Worm (Caenorhabditis elegans) whole organism, L1 larva: ENCODE results near the gene fbxa-74.

ENCODE experiments used
- C04F5.9 ChIP-seq: sonication (generic microtip); optimal IDR thresholded peaks from 2 replicates; lab custom pipeline; 2016; ENCODE audit warnings: missing genetic modification characterization, missing compliant biosample characterization
- C16A3.4 ChIP-seq: fragments of 150-350 bp; optimal IDR thresholded peaks from 2 replicates; lab custom pipeline; 2014; ENCODE audit warnings: missing biosample characterization, missing genetic modification characterization
- F16B12.6 ChIP-seq: fragments of 150-350 bp; optimal IDR thresholded peaks from 2 replicates; lab custom pipeline; 2014; ENCODE audit warnings: missing biosample characterization, missing genetic modification characterization
- aha-1 ChIP-seq: fragments of 150-350 bp; optimal IDR thresholded peaks from 2 replicates; lab custom pipeline; 2014; ENCODE audit warnings: missing biosample characterization, missing genetic modification characterization
- alr-1 ChIP-seq: fragments of 200-800 bp; sonication (Bioruptor generic); optimal IDR thresholded peaks from 2 replicates; lab custom pipeline; 2018; ENCODE audit warnings: borderline replicate concordance, mild to moderate bottlenecking, missing genetic modification characterization, missing compliant biosample characterization
- blmp-1 ChIP-seq: fragments of 150-350 bp; optimal IDR thresholded peaks from 2 replicates; lab custom pipeline; 2014; ENCODE audit warnings: missing biosample characterization, missing genetic modification characterization
- ceh-63 ChIP-seq: fragments of 200-800 bp; sonication (Bioruptor generic); optimal IDR thresholded peaks from 2 replicates; lab custom pipeline; 2018; ENCODE audit warnings: mild to moderate bottlenecking, missing genetic modification characterization, missing compliant biosample characterization
- ceh-88 ChIP-seq: fragments of 200-800 bp; sonication (Bioruptor generic); IDR thresholded peaks from 2 replicates; pipeline ENCODE4 v1.3.6; 2022; ENCODE audit warnings: missing genetic modification characterization, missing compliant biosample characterization
- ceh-90 ChIP-seq: sonication (generic microtip); optimal IDR thresholded peaks from 2 replicates; lab custom pipeline; 2016; ENCODE audit warnings: missing genetic modification characterization, missing compliant biosample characterization
- dpl-1 ChIP-seq, 3 experiments: fragments of 150-350 bp in 2 of 3; sonication (generic microtip) in 1 of 3; optimal IDR thresholded peaks; 2 replicates each; lab custom pipeline; 2014 to 2017; ENCODE audit warnings: missing biosample characterization in 3 of 3, missing genetic modification characterization in 3 of 3, missing genetic modification reagents in 3 of 3
- efl-1 ChIP-seq, 4 experiments: fragments of 150-350 bp; optimal IDR thresholded peaks in 3 of 4; peaks in 1 of 4; 1 replicate in 1 of 4; 2 replicates in 3 of 4; lab custom pipeline; 2014; ENCODE audit warnings: missing biosample characterization in 2 of 4, missing genetic modification characterization in 2 of 4, missing genetic modification reagents in 2 of 4
- ets-5 ChIP-seq: fragments of 200-800 bp; sonication (Bioruptor generic); IDR thresholded peaks from 2 replicates; pipeline ENCODE4 v1.3.6; 2022; ENCODE audit warnings: missing genetic modification characterization, missing compliant biosample characterization
- fkh-4 ChIP-seq: sonication (generic microtip); optimal IDR thresholded peaks from 2 replicates; lab custom pipeline; 2016; ENCODE audit warnings: missing compliant biosample characterization, missing genetic modification characterization, borderline replicate concordance
- fkh-8 ChIP-seq: sonication (generic microtip); optimal IDR thresholded peaks from 2 replicates; lab custom pipeline; 2016; ENCODE audit warnings: mild to moderate bottlenecking, missing genetic modification characterization, missing compliant biosample characterization
- hpl-2 ChIP-seq: fragments of 150-350 bp; optimal IDR thresholded peaks from 2 replicates; lab custom pipeline; 2014; ENCODE audit warnings: missing biosample characterization, missing genetic modification reagents, missing genetic modification characterization
- irx-1 ChIP-seq: sonication (generic microtip); optimal IDR thresholded peaks from 2 replicates; lab custom pipeline; 2016; ENCODE audit warnings: missing genetic modification characterization, missing compliant biosample characterization
- jun-1 ChIP-seq: fragments of 150-350 bp; optimal IDR thresholded peaks from 2 replicates; lab custom pipeline; 2014; ENCODE audit warnings: missing biosample characterization, missing genetic modification reagents, missing genetic modification characterization
- lin-13 ChIP-seq: fragments of 150-350 bp; optimal IDR thresholded peaks from 2 replicates; lab custom pipeline; 2014; ENCODE audit warnings: missing biosample characterization, missing genetic modification reagents, missing genetic modification characterization
- lin-39 ChIP-seq: fragments of 150-350 bp; optimal IDR thresholded peaks from 2 replicates; lab custom pipeline; 2014; ENCODE audit warnings: missing biosample characterization, missing genetic modification reagents, missing genetic modification characterization
- mef-2 ChIP-seq: fragments of 150-350 bp; optimal IDR thresholded peaks from 2 replicates; lab custom pipeline; 2014; ENCODE audit warnings: missing biosample characterization, missing genetic modification characterization
- nhr-12 ChIP-seq: sonication (generic microtip); optimal IDR thresholded peaks from 2 replicates; lab custom pipeline; 2017; ENCODE audit warnings: missing biosample characterization, missing genetic modification characterization
- nhr-19 ChIP-seq: fragments of 200-800 bp; sonication (Bioruptor generic); conservative IDR thresholded peaks from 2 replicates; pipeline ENCODE4 v1.3.6; 2022; ENCODE audit warnings: missing genetic modification characterization, missing compliant biosample characterization
- nhr-237 ChIP-seq: fragments of 150-350 bp; optimal IDR thresholded peaks from 2 replicates; lab custom pipeline; 2014; ENCODE audit warnings: missing biosample characterization, missing genetic modification characterization
- nhr-28 ChIP-seq: fragments of 150-350 bp; optimal IDR thresholded peaks from 2 replicates; lab custom pipeline; 2014; ENCODE audit warnings: missing biosample characterization, missing genetic modification characterization
- nhr-77 ChIP-seq: fragments of 150-350 bp; optimal IDR thresholded peaks from 2 replicates; lab custom pipeline; 2014; ENCODE audit warnings: missing biosample characterization, missing genetic modification characterization
- nhr-84 ChIP-seq: sonication (generic microtip); optimal IDR thresholded peaks from 2 replicates; lab custom pipeline; 2017; ENCODE audit warnings: missing biosample characterization, missing genetic modification characterization
- nhr-90 ChIP-seq: sonication (generic microtip); optimal IDR thresholded peaks from 2 replicates; lab custom pipeline; 2016; ENCODE audit warnings: mild to moderate bottlenecking, missing genetic modification characterization, missing compliant biosample characterization; ENCODE audit not compliant: poor library complexity
- pag-3 ChIP-seq: sonication (generic microtip); optimal IDR thresholded peaks from 2 replicates; lab custom pipeline; 2017; ENCODE audit warnings: missing genetic modification characterization, mild to moderate bottlenecking, missing compliant biosample characterization, antibody characterized with exemption, borderline replicate concordance; ENCODE audit not compliant: insufficient read depth
- pax-3 ChIP-seq: fragments of 200-800 bp; sonication (Bioruptor generic); optimal IDR thresholded peaks from 2 replicates; lab custom pipeline; 2018; ENCODE audit warnings: mild to moderate bottlenecking, missing genetic modification characterization, moderate library complexity, missing compliant biosample characterization
- rnt-1 ChIP-seq: sonication (generic microtip); optimal IDR thresholded peaks from 2 replicates; lab custom pipeline; 2016; ENCODE audit warnings: mild to moderate bottlenecking, missing genetic modification characterization, moderate library complexity, missing compliant biosample characterization
- skn-1 ChIP-seq: fragments of 150-350 bp; optimal IDR thresholded peaks from 2 replicates; lab custom pipeline; 2014; ENCODE audit warnings: missing biosample characterization, missing genetic modification characterization
- snpc-4 ChIP-seq: fragments of 150-350 bp; optimal IDR thresholded peaks from 2 replicates; lab custom pipeline; 2014; ENCODE audit warnings: missing biosample characterization, missing genetic modification characterization
- sox-4 ChIP-seq: sonication (generic microtip); optimal IDR thresholded peaks from 2 replicates; lab custom pipeline; 2016; ENCODE audit warnings: missing genetic modification characterization, missing compliant biosample characterization
- sptf-1 ChIP-seq: fragments of 150-350 bp; optimal IDR thresholded peaks from 2 replicates; lab custom pipeline; 2014; ENCODE audit warnings: missing biosample characterization, missing genetic modification characterization
- sup-37 ChIP-seq: fragments of 200-800 bp; sonication (Bioruptor generic); optimal IDR thresholded peaks from 2 replicates; lab custom pipeline; 2018; ENCODE audit warnings: mild to moderate bottlenecking, missing genetic modification characterization, missing compliant biosample characterization
- swsn-7 ChIP-seq: sonication (generic microtip); optimal IDR thresholded peaks from 2 replicates; lab custom pipeline; 2016; ENCODE audit warnings: missing genetic modification characterization, missing compliant biosample characterization
- tbx-2 ChIP-seq: sonication (generic microtip); optimal IDR thresholded peaks from 2 replicates; lab custom pipeline; 2016; ENCODE audit warnings: missing genetic modification characterization, missing compliant biosample characterization
- tlp-1 ChIP-seq: fragments of 150-350 bp; optimal IDR thresholded peaks from 2 replicates; lab custom pipeline; 2014; ENCODE audit warnings: missing biosample characterization, missing genetic modification characterization
- unc-130 ChIP-seq: fragments of 150-350 bp; optimal IDR thresholded peaks from 2 replicates; lab custom pipeline; 2017; ENCODE audit warnings: missing biosample characterization, missing genetic modification characterization, inconsistent platforms
- unc-86 ChIP-seq: sonication (generic microtip); optimal IDR thresholded peaks from 2 replicates; lab custom pipeline; 2016; ENCODE audit warnings: missing genetic modification characterization, missing compliant biosample characterization
- xbp-1 ChIP-seq: sonication (generic microtip); optimal IDR thresholded peaks from 2 replicates; lab custom pipeline; 2016; ENCODE audit warnings: missing genetic modification characterization, missing compliant biosample characterization
- zag-1 ChIP-seq: fragments of 150-350 bp; optimal IDR thresholded peaks from 2 replicates; lab custom pipeline; 2014; ENCODE audit warnings: missing biosample characterization, missing genetic modification characterization
- ztf-11 ChIP-seq, 2 experiments: sonication (generic microtip); optimal IDR thresholded peaks; 2 replicates each; lab custom pipeline; 2016 to 2017; ENCODE audit warnings: missing genetic modification characterization in 2 of 2, missing biosample characterization in 1 of 2, missing compliant biosample characterization in 1 of 2

fbxa-74 gene

ce11 chrIII:1705331-1705730, 6.5 kb upstream of the fbxa-74 start (continued):
- TF ChIP-seq skn-1 (tag; lab: Kevin White, UChicago) (no peak), C04F5.9 (tag; lab: Kevin White, UChicago) (no peak), nhr-90 (tag; lab: Kevin White, UChicago) (no peak), aha-1 (no peak), mef-2 (tag; lab: Kevin White, UChicago) (no peak), unc-86 (tag; lab: Kevin White, UChicago) (no peak), dpl-1 (GFP tag; optimal IDR thresholded peaks at IDR 0.05; lab: Kevin White, UChicago) (peak in 2 of 3 experiments; percentile 34 to 45), nhr-77 (tag; lab: Kevin White, UChicago) (no peak), F16B12.6 (peak; percentile 84), lin-39 (tag; lab: Kevin White, UChicago) (no peak), sptf-1 (no peak), tlp-1 (no peak), irx-1 (tag; lab: Kevin White, UChicago) (no peak), nhr-28 (tag; lab: Kevin White, UChicago) (no peak), ceh-88 (GFP tag; lab: Robert Waterston, UW) (no peak), rnt-1 (tag; lab: Kevin White, UChicago) (peak; percentile 16), blmp-1 (tag; lab: Kevin White, UChicago) (no peak), sup-37 (GFP tag; lab: Kevin White, UChicago) (no peak), ztf-11 (tag; optimal IDR thresholded peaks at IDR 0.05; lab: Kevin White, UChicago) (no peak)
- TF ChIP-seq, all 84 proteins: peak for 9

DNA sequence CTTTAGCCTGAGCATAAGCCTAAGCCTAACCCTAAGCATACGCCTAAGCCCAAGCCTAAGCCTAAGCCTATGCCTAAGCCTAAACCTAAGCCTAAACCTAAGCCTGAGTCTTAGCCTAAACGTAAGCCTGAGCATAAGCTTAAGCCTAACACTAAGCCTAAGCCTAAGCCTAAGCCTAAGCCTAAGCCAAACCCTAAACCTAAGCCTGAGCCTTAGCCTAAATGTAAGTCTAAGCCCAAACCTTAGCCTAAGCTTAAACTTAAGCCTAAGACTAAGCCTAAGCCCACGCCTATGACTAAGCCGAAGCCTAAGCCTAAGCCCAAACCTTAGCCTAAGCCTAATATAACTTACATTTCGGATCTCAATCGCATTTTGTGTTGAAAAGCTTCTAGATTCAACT, 5.2 kb upstream of the fbxa-74 start:
- TF ChIP-seq pax-3 (tag; lab: Kevin White, UChicago) (no peak), aha-1 (no peak), C04F5.9 (tag; lab: Kevin White, UChicago) (no peak), lin-13 (GFP tag; lab: Kevin White, UChicago) (no peak), nhr-90 (tag; lab: Kevin White, UChicago) (no peak), ceh-63 (GFP tag; lab: Kevin White, UChicago) (no peak), ceh-90 (no peak), hpl-2 (GFP tag; lab: Kevin White, UChicago) (no peak), mef-2 (tag; lab: Kevin White, UChicago) (no peak), nhr-19 (no peak), tbx-2 (tag; lab: Kevin White, UChicago) (no peak)
- TF ChIP-seq, all 84 proteins: peak for 0

DNA sequence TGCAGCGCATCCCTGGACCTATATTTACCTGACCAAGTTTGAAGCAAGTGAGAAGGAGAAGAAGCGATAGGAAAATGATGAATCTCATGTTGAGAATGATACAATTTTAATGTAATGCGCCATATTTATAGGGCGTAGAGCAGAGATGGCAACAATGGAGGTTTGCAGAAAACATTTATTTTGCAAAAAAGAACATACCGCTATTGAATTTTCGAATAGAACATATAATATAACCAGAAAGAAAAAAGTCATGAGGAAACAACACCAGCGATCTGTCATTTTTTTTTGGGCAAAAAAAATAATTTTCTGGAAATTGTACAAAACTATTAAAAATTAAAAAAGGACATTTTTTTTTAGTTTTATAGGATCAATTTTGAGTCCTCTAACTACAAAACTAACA, 3.6 kb upstream of the fbxa-74 start, which contains the start of gene spex-3:
Gene spex-3, minus strand, starts transcription at position 101 of the 400 bp plus-strand sequence.
- no peak for TF ChIP-seq swsn-7

DNA sequence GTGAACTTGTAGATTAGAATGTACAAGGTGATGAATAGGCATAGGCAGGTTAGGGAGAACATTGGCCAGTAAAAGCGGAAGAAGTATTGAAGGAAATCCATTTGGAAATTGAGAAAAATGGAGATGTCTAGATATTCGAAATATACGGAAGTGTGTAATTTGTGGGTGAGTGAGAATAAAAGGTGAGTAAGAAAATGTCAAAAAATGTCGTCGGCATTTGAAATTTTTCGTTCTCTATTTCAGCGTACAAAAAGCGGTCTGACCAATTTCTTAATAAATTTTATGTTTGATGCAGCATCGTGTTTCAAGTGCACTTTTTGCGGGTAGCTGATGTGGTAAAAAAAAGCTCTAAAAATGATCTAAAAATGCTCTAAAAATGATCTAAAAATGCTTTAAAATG, 3.8 kb downstream of the fbxa-74 start, which contains the start of gene srd-64:
Gene srd-64, minus strand, starts transcription at position 101 of the 400 bp plus-strand sequence.
- TF ChIP-seq xbp-1 = no peak
- TF ChIP-seq sptf-1 = no peak
- TF ChIP-seq unc-130 (tag; lab: Kevin White, UChicago) = no peak
- TF ChIP-seq F16B12.6 = no peak
- TF ChIP-seq ets-5 = no peak
- TF ChIP-seq C16A3.4 = no peak
- TF ChIP-seq nhr-12 = no peak
- TF ChIP-seq nhr-237 = no peak
- no peak for TF ChIP-seq pag-3
- no peak for TF ChIP-seq nhr-84 (tag; lab: Kevin White, UChicago)
- no peak for TF ChIP-seq jun-1 (tag; lab: Kevin White, UChicago)
- no peak for TF ChIP-seq snpc-4
- no peak for TF ChIP-seq fkh-8 (tag; lab: Kevin White, UChicago)
- TF ChIP-seq sox-4 (tag; lab: Kevin White, UChicago) = no peak
- no peak for TF ChIP-seq skn-1 (tag; lab: Kevin White, UChicago)
- TF ChIP-seq efl-1 (optimal IDR thresholded peaks at IDR 0.05; lab: Kevin White, UChicago) = no peak
- no peak for TF ChIP-seq efl-1 (GFP tag; optimal IDR thresholded peaks at IDR 0.05 in 1 of 2; lab: Kevin White, UChicago)
- no peak for TF ChIP-seq zag-1 (tag; lab: Kevin White, UChicago)
- TF ChIP-seq alr-1 = no peak
- no peak for TF ChIP-seq fkh-4
- TF ChIP-seq, all 84 proteins: peak for 0
